Worm (Caenorhabditis elegans): ENCODE results near the gene C11D2.7.

- TF ChIP-seq lim-6 (tag; optimal IDR thresholded peaks at IDR 0.05) (no peak), ets-4 (tag; optimal IDR thresholded peaks at IDR 0.05) (no peak), ama-1 (optimal IDR thresholded peaks at IDR 0.05) (no peak), rnt-1 (tag; optimal IDR thresholded peaks at IDR 0.05) (no peak), unc-86 (tag; optimal IDR thresholded peaks at IDR 0.05) (no peak), ref-2 (tag; optimal IDR thresholded peaks at IDR 0.05) (no peak)
These were observed 32.0 kb upstream of the C11D2.7 start for ce11 chrIV:6187160-6187559.
